Fruit fly (Drosophila melanogaster) whole organism, embryonic: ENCODE measurements around the gene senju.

ENCODE experiments used
- Abd-B ChIP-seq: fragments of 200-800 bp; sonication (Bioruptor generic); optimal IDR thresholded peaks from 2 replicates; lab custom pipeline; 2018; ENCODE audit warnings: missing biosample characterization, mild to moderate bottlenecking, missing genetic modification characterization, moderate library complexity
- Atf3 ChIP-seq: fragments of 200-800 bp; sonication (Bioruptor generic); optimal IDR thresholded peaks from 3 replicates; lab custom pipeline; 2016; ENCODE audit warnings: missing biosample characterization, missing genetic modification characterization
- CG10267 ChIP-seq: fragments of 200-800 bp; sonication (Bioruptor generic); optimal IDR thresholded peaks from 2 replicates; lab custom pipeline; 2018; ENCODE audit warnings: missing biosample characterization, mild to moderate bottlenecking, missing genetic modification characterization, moderate library complexity
- CG10274 ChIP-seq: fragments of 200-800 bp; sonication (Bioruptor generic); optimal IDR thresholded peaks from 3 replicates; lab custom pipeline; 2017; ENCODE audit warnings: missing biosample characterization, mild to moderate bottlenecking, missing genetic modification characterization
- CG10431 ChIP-seq: fragments of 200-800 bp; sonication (Bioruptor generic); optimal IDR thresholded peaks from 3 replicates; lab custom pipeline; 2018; ENCODE audit warnings: missing biosample characterization, mild to moderate bottlenecking, missing genetic modification characterization
- CG11723 ChIP-seq: fragments of 200-800 bp; sonication (Bioruptor generic); optimal IDR thresholded peaks from 2 replicates; lab custom pipeline; 2017; ENCODE audit warnings: missing biosample characterization, mild to moderate bottlenecking, missing genetic modification characterization
- CG1233 ChIP-seq: fragments of 200-800 bp; sonication (Bioruptor generic); optimal IDR thresholded peaks from 4 replicates; lab custom pipeline; 2018; ENCODE audit warnings: missing biosample characterization, mild to moderate bottlenecking, missing genetic modification characterization
- CG12391 ChIP-seq: fragments of 200-800 bp; sonication (Bioruptor generic); optimal IDR thresholded peaks from 3 replicates; lab custom pipeline; 2018; ENCODE audit warnings: missing biosample characterization, mild to moderate bottlenecking, missing genetic modification characterization, moderate library complexity
- CG13287 ChIP-seq: fragments of 200-800 bp; sonication (Bioruptor generic); IDR thresholded peaks from 2 replicates; pipeline ENCODE4 v1.3.6; 2022; ENCODE audit warnings: missing biosample characterization, missing genetic modification characterization; ENCODE audit not compliant: partially characterized antibody
- CG1602 ChIP-seq: fragments of 200-800 bp; sonication (Bioruptor generic); optimal IDR thresholded peaks from 3 replicates; lab custom pipeline; 2016; ENCODE audit warnings: missing biosample characterization, missing genetic modification characterization
- CG17186 ChIP-seq: fragments of 200-800 bp; sonication (Bioruptor generic); optimal IDR thresholded peaks from 3 replicates; lab custom pipeline; 2017; ENCODE audit warnings: missing biosample characterization, missing genetic modification reagents, missing genetic modification characterization
- CG3838 ChIP-seq: fragments of 200-800 bp; sonication (Bioruptor generic); optimal IDR thresholded peaks from 3 replicates; lab custom pipeline; 2016; ENCODE audit warnings: missing biosample characterization, missing genetic modification characterization
- CG43689 ChIP-seq: fragments of 200-800 bp; sonication (Bioruptor generic); IDR thresholded peaks from 2 replicates; pipeline ENCODE4 v1.3.6; 2022; ENCODE audit warnings: missing biosample characterization, missing genetic modification characterization
- CG4730 ChIP-seq: fragments of 200-800 bp; sonication (Bioruptor generic); IDR thresholded peaks from 2 replicates; pipeline ENCODE4 v1.3.6; 2022; ENCODE audit warnings: missing biosample characterization, missing genetic modification characterization
- CG4820 ChIP-seq: fragments of 200-800 bp; sonication (Bioruptor generic); optimal IDR thresholded peaks from 3 replicates; lab custom pipeline; 2016; ENCODE audit warnings: missing biosample characterization, missing genetic modification characterization
- CG5245 ChIP-seq: fragments of 200-800 bp; sonication (Bioruptor generic); optimal IDR thresholded peaks from 3 replicates; lab custom pipeline; 2016; ENCODE audit warnings: missing biosample characterization, missing genetic modification characterization
- CG6854 ChIP-seq: fragments of 200-800 bp; sonication (Bioruptor generic); optimal IDR thresholded peaks from 3 replicates; lab custom pipeline; 2017; ENCODE audit warnings: missing biosample characterization, mild to moderate bottlenecking, missing genetic modification characterization
- CG7786 ChIP-seq: fragments of 200-800 bp; sonication (Bioruptor generic); optimal IDR thresholded peaks from 2 replicates; lab custom pipeline; 2016; ENCODE audit warnings: missing biosample characterization, missing genetic modification characterization
- CG7963 ChIP-seq: fragments of 200-800 bp; sonication (Bioruptor generic); IDR thresholded peaks from 3 replicates; pipeline ENCODE4 v1.3.6; 2022; ENCODE audit warnings: missing biosample characterization, missing genetic modification characterization; ENCODE audit not compliant: partially characterized antibody
- CG8924 ChIP-seq: fragments of 200-800 bp; optimal IDR thresholded peaks from 3 replicates; lab custom pipeline; 2019; ENCODE audit warnings: missing biosample characterization, mild to moderate bottlenecking, missing genetic modification characterization, moderate library complexity
- CG8944 ChIP-seq: fragments of 200-800 bp; sonication (Bioruptor generic); optimal IDR thresholded peaks from 3 replicates; lab custom pipeline; 2016; ENCODE audit warnings: missing biosample characterization, missing genetic modification characterization
- Dll ChIP-seq: fragments of 200-800 bp; sonication (Bioruptor generic); IDR thresholded peaks from 4 replicates; pipeline ENCODE4 v1.3.6; 2022; ENCODE audit warnings: missing biosample characterization, missing genetic modification characterization; ENCODE audit not compliant: partially characterized antibody
- Drgx ChIP-seq: fragments of 200-800 bp; sonication (Bioruptor generic); IDR thresholded peaks from 2 replicates; pipeline ENCODE4 v1.3.6; 2022; ENCODE audit warnings: missing biosample characterization, missing genetic modification characterization
- Gug ChIP-seq: fragments of 200-800 bp; sonication (Bioruptor generic); IDR thresholded peaks from 4 replicates; pipeline ENCODE4 v1.3.6; 2022; ENCODE audit warnings: missing biosample characterization, missing genetic modification characterization
- Lpt ChIP-seq: fragments of >200 bp; optimal IDR thresholded peaks from 2 replicates; lab custom pipeline; 2018; ENCODE audit warnings: missing biosample characterization, missing genetic modification characterization
- MTF-1 ChIP-seq: fragments of 200-800 bp; sonication (Bioruptor generic); optimal IDR thresholded peaks from 2 replicates; lab custom pipeline; 2018; ENCODE audit warnings: missing biosample characterization, mild to moderate bottlenecking, missing genetic modification characterization, borderline replicate concordance
- Opbp ChIP-seq: fragments of 200-800 bp; sonication (Bioruptor generic); IDR thresholded peaks from 3 replicates; pipeline ENCODE4 v1.3.6; 2022; ENCODE audit warnings: missing biosample characterization, missing genetic modification characterization; ENCODE audit not compliant: partially characterized antibody
- Scr ChIP-seq: fragments of 200-800 bp; sonication (Bioruptor generic); IDR thresholded peaks from 2 replicates; pipeline ENCODE4 v1.3.6; 2022; ENCODE audit warnings: missing biosample characterization, missing genetic modification characterization; ENCODE audit not compliant: partially characterized antibody
- Side ChIP-seq: fragments of 200-800 bp; sonication (Bioruptor generic); optimal IDR thresholded peaks from 2 replicates; lab custom pipeline; 2016; ENCODE audit warnings: missing biosample characterization, missing genetic modification characterization
- Xrp1 ChIP-seq: fragments of 200-800 bp; sonication (Bioruptor generic); IDR thresholded peaks from 2 replicates; pipeline ENCODE4 v1.3.6; 2022; ENCODE audit warnings: missing biosample characterization, missing genetic modification characterization
- YL-1 ChIP-seq: fragments of 200-800 bp; sonication (Bioruptor generic); optimal IDR thresholded peaks from 3 replicates; lab custom pipeline; 2017; ENCODE audit warnings: missing biosample characterization, mild to moderate bottlenecking, missing genetic modification characterization
- chif ChIP-seq, 2 experiments: fragments of 200-800 bp; sonication (Bioruptor generic); optimal IDR thresholded peaks; 3 replicates each; lab custom pipeline; 2016; ENCODE audit warnings: missing biosample characterization in 2 of 2, missing genetic modification characterization in 2 of 2
- chinmo ChIP-seq: fragments of 200-800 bp; sonication (Bioruptor generic); IDR thresholded peaks from 4 replicates; pipeline ENCODE4 v1.3.6; 2022; ENCODE audit warnings: missing biosample characterization, missing genetic modification characterization; ENCODE audit not compliant: partially characterized antibody
- chn ChIP-seq: fragments of 200-800 bp; sonication (Bioruptor generic); optimal IDR thresholded peaks from 2 replicates; lab custom pipeline; 2016; ENCODE audit warnings: missing biosample characterization, missing genetic modification characterization
- dm ChIP-seq: fragments of 200-800 bp; sonication (Bioruptor generic); optimal IDR thresholded peaks from 3 replicates; lab custom pipeline; 2016; ENCODE audit warnings: missing biosample characterization, missing genetic modification characterization
- her ChIP-seq: fragments of 200-800 bp; sonication (Bioruptor generic); optimal IDR thresholded peaks from 2 replicates; lab custom pipeline; 2016; ENCODE audit warnings: missing biosample characterization, missing genetic modification characterization
- hth ChIP-seq: fragments of >200 bp; optimal IDR thresholded peaks from 2 replicates; lab custom pipeline; 2017; ENCODE audit warnings: inconsistent platforms
- insv ChIP-seq, 2 experiments: fragments of 200-800 bp; sonication (Bioruptor generic); optimal IDR thresholded peaks; 3 replicates each; lab custom pipeline; 2016 to 2018; ENCODE audit warnings: missing biosample characterization in 2 of 2, missing genetic modification characterization in 2 of 2
- kay ChIP-seq: fragments of 200-800 bp; sonication (Bioruptor generic); optimal IDR thresholded peaks from 2 replicates; lab custom pipeline; 2016; ENCODE audit warnings: missing biosample characterization, missing genetic modification characterization
- nerfin-2 ChIP-seq: fragments of 200-800 bp; sonication (Bioruptor generic); IDR thresholded peaks from 2 replicates; pipeline ENCODE4 v1.3.6; 2022; ENCODE audit warnings: missing biosample characterization, missing genetic modification characterization; ENCODE audit not compliant: partially characterized antibody
- oc ChIP-seq: fragments of 200-800 bp; sonication (Bioruptor generic); optimal IDR thresholded peaks from 2 replicates; lab custom pipeline; 2018; ENCODE audit warnings: missing biosample characterization, mild to moderate bottlenecking, missing genetic modification characterization, moderate library complexity
- p53 ChIP-seq: fragments of 200-800 bp; sonication (Bioruptor generic); optimal IDR thresholded peaks from 2 replicates; lab custom pipeline; 2016; ENCODE audit warnings: missing biosample characterization, missing genetic modification characterization
- pita ChIP-seq: fragments of 200-800 bp; sonication (Bioruptor generic); optimal IDR thresholded peaks from 2 replicates; lab custom pipeline; 2017; ENCODE audit warnings: missing biosample characterization, mild to moderate bottlenecking, missing genetic modification characterization
- pnt ChIP-seq: fragments of 200-800 bp; sonication (Bioruptor generic); optimal IDR thresholded peaks from 3 replicates; lab custom pipeline; 2016; ENCODE audit warnings: missing biosample characterization, missing genetic modification characterization
- stwl ChIP-seq: fragments of 200-800 bp; sonication (Bioruptor generic); optimal IDR thresholded peaks from 3 replicates; lab custom pipeline; 2018; ENCODE audit warnings: missing biosample characterization, mild to moderate bottlenecking, missing genetic modification characterization, moderate library complexity
- tll ChIP-seq, 2 experiments: fragments of 200-800 bp in 1 of 2; fragments of >200 bp in 1 of 2; sonication (Bioruptor generic) in 1 of 2; optimal IDR thresholded peaks; 2 replicates each; lab custom pipeline; 2017 to 2019; ENCODE audit warnings: missing biosample characterization in 2 of 2, missing genetic modification characterization in 2 of 2, mild to moderate bottlenecking in 1 of 2, moderate library complexity in 1 of 2
- wor ChIP-seq: fragments of 200-800 bp; sonication (Bioruptor generic); IDR thresholded peaks from 2 replicates; pipeline ENCODE4 v1.3.6; 2022; ENCODE audit warnings: missing biosample characterization, missing genetic modification characterization
- zen ChIP-seq: fragments of 200-800 bp; sonication (Bioruptor generic); optimal IDR thresholded peaks from 3 replicates; lab custom pipeline; 2018; ENCODE audit warnings: missing biosample characterization, mild to moderate bottlenecking, missing genetic modification characterization, moderate library complexity

The senju gene

DNA sequence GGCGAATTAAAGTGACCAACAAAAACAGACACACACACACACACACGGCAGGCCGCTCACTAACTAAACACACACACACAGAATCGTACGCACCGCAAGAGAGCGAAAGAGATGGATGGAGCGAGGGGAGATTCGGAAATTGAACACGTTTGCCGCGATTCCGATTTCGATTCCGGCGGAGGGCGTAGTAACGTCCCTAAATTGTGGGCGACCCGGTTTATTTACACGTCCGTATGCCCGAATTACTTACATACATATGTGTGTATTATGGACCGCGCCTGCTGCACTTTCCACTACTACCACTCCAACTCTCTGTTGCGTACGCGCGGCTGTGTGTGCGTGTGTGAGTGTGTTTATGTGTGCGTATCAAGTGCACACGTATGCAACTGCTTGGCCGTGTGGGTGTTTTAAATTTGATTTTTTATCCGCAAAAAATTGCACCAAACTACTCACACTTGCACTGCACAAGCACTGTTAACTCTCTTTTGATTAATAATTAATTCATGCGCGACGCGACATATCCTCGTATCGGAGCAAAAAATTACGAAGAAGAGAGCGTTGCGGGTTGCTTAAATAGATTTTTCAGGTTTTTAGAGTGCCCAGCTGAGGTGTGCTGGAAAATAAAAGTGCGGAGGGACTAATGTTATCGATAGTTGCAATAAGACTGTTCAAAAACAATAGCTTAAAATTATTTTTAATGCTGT is 40.5 kb downstream of the senju start, which contains the start of gene Pgant5 (continued):
- TF ChIP-seq CG4730 (GFP tag; lab: Robert Waterston, UW) (no peak), CG43689 (GFP tag; lab: Robert Waterston, UW) (no peak), Atf3 (GFP tag; lab: Kevin White, UChicago) (no peak), kay (GFP tag; lab: Kevin White, UChicago) (no peak), Xrp1 (GFP tag; lab: Robert Waterston, UW) (no peak), nerfin-2 (no peak), CG1602 (GFP tag; lab: Kevin White, UChicago) (no peak), hth (no peak), CG8924 (peak; percentile 36), tll (GFP tag; optimal IDR thresholded peaks at IDR 0.05; lab: Kevin White, UChicago) (no peak), Opbp (peak; percentile 37; the same call in 1 of the 3 replicates), CG7963 (GFP tag; lab: Robert Waterston, UW) (no peak), CG10431 (no peak), chinmo (GFP tag; lab: Robert Waterston, UW) (0 out of 4 replicates have a peak, but pooled peaks have one; percentile 79), Drgx (peak; percentile 28; the same call in 1 of the 2 replicates), Side (GFP tag; lab: Kevin White, UChicago) (no peak), CG13287 (GFP tag; lab: Robert Waterston, UW) (0 out of 2 replicates have a peak, but pooled peaks have one; percentile 59)

DNA sequence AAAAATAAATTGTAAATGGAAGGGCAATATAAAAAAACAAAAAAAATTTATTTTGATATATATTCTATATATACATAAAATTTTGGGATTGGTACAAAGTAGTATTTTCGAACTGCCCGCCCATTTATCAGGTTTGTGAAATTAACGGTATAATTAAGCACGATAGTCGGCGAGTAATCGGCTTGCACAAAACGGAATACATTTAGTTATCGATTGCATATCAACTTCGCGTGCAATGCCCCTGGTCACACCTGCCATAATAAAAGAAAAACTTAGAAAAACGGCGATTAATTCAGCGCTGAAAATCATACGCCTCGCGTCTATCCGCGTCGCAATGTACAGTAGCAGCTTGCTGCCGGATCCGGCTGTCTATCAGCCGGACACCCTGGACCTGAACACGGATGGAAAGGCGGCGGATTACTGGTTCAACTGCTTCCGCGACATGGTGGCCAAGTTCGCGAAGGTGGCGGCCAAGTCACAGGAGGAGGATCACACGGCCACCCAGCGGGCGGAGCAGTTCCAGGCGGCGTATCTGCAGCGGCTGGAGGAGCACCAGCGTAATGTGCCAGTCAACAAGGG is 41.2 kb downstream of the senju start, which contains the start of gene CG5828:
Gene CG5828, plus strand, starts transcription at position 205 of the 579 bp plus-strand sequence.
- TF ChIP-seq CG10267 (tag; lab: Kevin White, UChicago), result no peak
- no peak for TF ChIP-seq CG7786 (GFP tag; lab: Kevin White, UChicago)
- TF ChIP-seq CG6854 (GFP tag; lab: Kevin White, UChicago), result no peak
- no peak for TF ChIP-seq CG4820 (GFP tag; lab: Kevin White, UChicago)
- TF ChIP-seq CG17186, result no peak
- no peak for TF ChIP-seq MTF-1 (GFP tag; lab: Kevin White, UChicago)
- no peak for TF ChIP-seq CG8944
- TF ChIP-seq oc (tag; lab: Kevin White, UChicago), result no peak
- no peak for TF ChIP-seq p53 (GFP tag; lab: Kevin White, UChicago)
- no peak for TF ChIP-seq CG5245
- TF ChIP-seq her (GFP tag; lab: Kevin White, UChicago), result no peak
- TF ChIP-seq wor, result no peak
- TF ChIP-seq Lpt (GFP tag; lab: Kevin White, UChicago), result no peak
- TF ChIP-seq CG11723, result no peak
- TF ChIP-seq CG1233 (GFP tag; lab: Kevin White, UChicago), result no peak
- TF ChIP-seq chn, result no peak
- no peak for TF ChIP-seq CG10274
- TF ChIP-seq pita, result no peak
- TF ChIP-seq Gug (GFP tag; lab: Robert Waterston, UW), result no peak
- no peak for TF ChIP-seq CG3838 (GFP tag; lab: Kevin White, UChicago)
- no peak for TF ChIP-seq pnt
- TF ChIP-seq zen (tag; lab: Kevin White, UChicago), result no peak
- TF ChIP-seq YL-1 (GFP tag; lab: Kevin White, UChicago), result no peak
- no peak for TF ChIP-seq insv (GFP tag; optimal IDR thresholded peaks at IDR 0.05; lab: Kevin White, UChicago)
- peak; percentile 79 for TF ChIP-seq Scr (GFP tag; lab: Robert Waterston, UW)
- TF ChIP-seq stwl, result peak; percentile 25
- peak; percentile 27 for TF ChIP-seq CG12391 (tag; lab: Kevin White, UChicago)
- no peak for TF ChIP-seq hth
- TF ChIP-seq Abd-B (GFP tag; lab: Kevin White, UChicago), result no peak
- TF ChIP-seq dm, result no peak
- TF ChIP-seq chif (GFP tag; optimal IDR thresholded peaks at IDR 0.05; lab: Kevin White, UChicago), result no peak
- peak; percentile 74; the same call in 3 of the 4 replicates for TF ChIP-seq Dll (GFP tag; lab: Robert Waterston, UW)
